Worm (Caenorhabditis elegans) whole organism, mixed stage, embryonic: ENCODE measurements around the gene nlp-31.

Experiments
- blmp-1 ChIP-seq: fragments of 150-350 bp; optimal IDR thresholded peaks from 2 replicates; lab custom pipeline; 2014; ENCODE audit warnings: missing biosample characterization, missing genetic modification characterization
- mls-2 ChIP-seq: sonication (generic microtip); optimal IDR thresholded peaks from 2 replicates; lab custom pipeline; 2016; ENCODE audit warnings: mild to moderate bottlenecking, missing genetic modification characterization, moderate library complexity, missing compliant biosample characterization
- nhr-76 ChIP-seq: sonication (generic microtip); optimal IDR thresholded peaks from 2 replicates; lab custom pipeline; 2017; ENCODE audit warnings: missing biosample characterization, missing genetic modification characterization
- sptf-1 ChIP-seq: sonication (generic microtip); optimal IDR thresholded peaks from 2 replicates; lab custom pipeline; 2017; ENCODE audit warnings: mild to moderate bottlenecking, missing genetic modification characterization, moderate library complexity, missing compliant biosample characterization
- unc-120 ChIP-seq: sonication (generic microtip); optimal IDR thresholded peaks from 2 replicates; lab custom pipeline; 2017; ENCODE audit warnings: missing genetic modification characterization, missing compliant biosample characterization; ENCODE audit not compliant: poor library complexity, severe bottlenecking
- unc-39 ChIP-seq: fragments of 150-350 bp; optimal IDR thresholded peaks from 2 replicates; lab custom pipeline; 2014; ENCODE audit warnings: missing biosample characterization, missing genetic modification characterization
- unc-62 ChIP-seq: fragments of 150-350 bp; optimal IDR thresholded peaks from 2 replicates; lab custom pipeline; 2014; ENCODE audit warnings: missing biosample characterization, missing genetic modification reagents, missing genetic modification characterization
- ztf-11 ChIP-seq: fragments of 150-350 bp; optimal IDR thresholded peaks from 2 replicates; lab custom pipeline; 2014; ENCODE audit warnings: missing biosample characterization, missing genetic modification characterization

- TF ChIP-seq unc-62 (GFP tag; lab: Kevin White, UChicago) (no peak), mls-2 (tag; lab: Kevin White, UChicago) (no peak), unc-39 (tag; lab: Kevin White, UChicago) (no peak), sptf-1 (tag; lab: Kevin White, UChicago) (no peak), ztf-11 (no peak), blmp-1 (tag; lab: Kevin White, UChicago) (no peak), nhr-76 (tag; lab: Kevin White, UChicago) (no peak), unc-120 (tag; lab: Kevin White, UChicago) (no peak)
Observed at ce11 chrV:3981680-3982079, 1.8 kb downstream of the nlp-31 start, which contains the start of gene nlp-30.
